Worm (Caenorhabditis elegans) whole organism, late embryonic: ENCODE data around the gene ctf-18.

ENCODE experiments used
- pag-3 ChIP-seq: sonication (generic microtip); optimal IDR thresholded peaks from 2 replicates; lab custom pipeline; 2016; ENCODE audit warnings: missing compliant biosample characterization, missing genetic modification characterization, borderline replicate concordance
- unc-3 ChIP-seq, 2 experiments: fragments of 200-800 bp in 1 of 2; sonication (Bioruptor generic) in 1 of 2; sonication (generic microtip) in 1 of 2; conservative IDR thresholded peaks in 1 of 2; optimal IDR thresholded peaks in 1 of 2; 2 replicates each; pipeline versions ENCODE4 v1.3.6 to Lab custom; 2016 to 2022; ENCODE audit warnings: missing compliant biosample characterization in 2 of 2, missing genetic modification characterization in 2 of 2, missing genetic modification reagents in 1 of 2

ce11 chrIV:10128446-10128845, 2.0 kb upstream of the ctf-18 start:
- TF ChIP-seq unc-3 (GFP tag; conservative IDR thresholded peaks at IDR 0.05; lab: Robert Waterston, UW) (no peak), unc-3 (tag; optimal IDR thresholded peaks at IDR 0.05; lab: Kevin White, UChicago) (no peak), pag-3 (tag; lab: Kevin White, UChicago) (no peak)
